Fruit fly (Drosophila melanogaster): ENCODE results near the gene CG16952.

dm6 chrX:15834594-15835236 is 35.3 kb upstream of the CG16952 start:
- TF ChIP-seq CrebA (GFP tag; optimal IDR thresholded peaks at IDR 0.05; ENCODE audit: borderline replicate concordance) (no peak), woc (GFP tag; optimal IDR thresholded peaks at IDR 0.05) (peak; percentile 47), Mio (GFP tag; optimal IDR thresholded peaks at IDR 0.05) (no peak), dmrt93B (GFP tag; optimal IDR thresholded peaks at IDR 0.05) (no peak), usp (GFP tag; optimal IDR thresholded peaks at IDR 0.05) (no peak), Hr78 (GFP tag; optimal IDR thresholded peaks at IDR 0.05) (no peak), Abd-B (GFP tag; optimal IDR thresholded peaks at IDR 0.05) (no peak), pan (optimal IDR thresholded peaks at IDR 0.05) (no peak), lola (GFP tag; optimal IDR thresholded peaks at IDR 0.05) (no peak), Dif (GFP tag; optimal IDR thresholded peaks at IDR 0.05; ENCODE audit: partially characterized antibody) (peak; percentile 86), Vsx2 (GFP tag; optimal IDR thresholded peaks at IDR 0.05; ENCODE audit: partially characterized antibody) (peak; percentile 63), h (GFP tag; optimal IDR thresholded peaks at IDR 0.05) (peak; percentile 8)
